Worm (Caenorhabditis elegans) whole organism, L3 larva: ENCODE data around the gene obr-2.
A peak's percentile ranks its signal among the peaks of the same experiment; 100 is the strongest.

ENCODE experiments used
- ZK546.5 ChIP-seq: sonication (generic microtip); optimal IDR thresholded peaks from 2 replicates; lab custom pipeline; 2017; ENCODE audit warnings: missing biosample characterization, missing genetic modification characterization
- aly-2 ChIP-seq: fragments of 150-350 bp; optimal IDR thresholded peaks from 2 replicates; lab custom pipeline; 2014; ENCODE audit warnings: missing biosample characterization, missing genetic modification characterization
- ama-1 ChIP-seq: fragments of 150-350 bp; optimal IDR thresholded peaks from 2 replicates; lab custom pipeline; 2018
- ceh-28 ChIP-seq: fragments of 150-350 bp; optimal IDR thresholded peaks from 2 replicates; lab custom pipeline; 2014; ENCODE audit warnings: missing biosample characterization, missing genetic modification reagents, missing genetic modification characterization
- ceh-9 ChIP-seq: sonication (generic microtip); optimal IDR thresholded peaks from 2 replicates; lab custom pipeline; 2018; ENCODE audit warnings: missing biosample characterization, missing genetic modification characterization
- daf-12 ChIP-seq: fragments of 150-350 bp; optimal IDR thresholded peaks from 2 replicates; lab custom pipeline; 2014; ENCODE audit warnings: missing biosample characterization, missing genetic modification reagents, missing genetic modification characterization
- egl-27 ChIP-seq: sonication (generic microtip); optimal IDR thresholded peaks from 4 replicates; lab custom pipeline; 2017; ENCODE audit warnings: missing biosample characterization, missing genetic modification reagents, missing genetic modification characterization
- egl-5 ChIP-seq: fragments of 150-350 bp; optimal IDR thresholded peaks from 2 replicates; lab custom pipeline; 2017; ENCODE audit warnings: missing biosample characterization, missing genetic modification reagents, missing genetic modification characterization, inconsistent platforms
- elt-2 ChIP-seq: sonication (generic microtip); optimal IDR thresholded peaks from 2 replicates; lab custom pipeline; 2016; ENCODE audit warnings: missing genetic modification reagents, mild to moderate bottlenecking, missing genetic modification characterization, missing compliant biosample characterization
- elt-3 ChIP-seq, 3 experiments: fragments of 150-350 bp in 1 of 3; sonication (generic microtip) in 2 of 3; optimal IDR thresholded peaks; 2 replicates in 2 of 3; 4 replicates in 1 of 3; lab custom pipeline; 2014 to 2017; ENCODE audit warnings: missing biosample characterization in 3 of 3, missing genetic modification characterization in 3 of 3
- eor-1 ChIP-seq, 2 experiments: fragments of 150-350 bp; optimal IDR thresholded peaks; 2 replicates each; lab custom pipeline; 2014 to 2018; ENCODE audit warnings: missing biosample characterization in 2 of 2, missing genetic modification characterization in 2 of 2
- fkh-10 ChIP-seq: sonication (generic microtip); optimal IDR thresholded peaks from 2 replicates; lab custom pipeline; 2017; ENCODE audit warnings: missing biosample characterization, missing genetic modification reagents, missing genetic modification characterization
- fkh-2 ChIP-seq: fragments of 150-350 bp; optimal IDR thresholded peaks from 2 replicates; lab custom pipeline; 2014; ENCODE audit warnings: missing biosample characterization, missing genetic modification reagents, missing genetic modification characterization
- fos-1 ChIP-seq: fragments of 150-350 bp; optimal IDR thresholded peaks from 2 replicates; lab custom pipeline; 2014; ENCODE audit warnings: missing biosample characterization, missing genetic modification characterization
- hmg-11 ChIP-seq: sonication (generic microtip); optimal IDR thresholded peaks from 2 replicates; lab custom pipeline; 2016; ENCODE audit warnings: missing genetic modification characterization, missing compliant biosample characterization
- jun-1 ChIP-seq: fragments of 150-350 bp; optimal IDR thresholded peaks from 2 replicates; lab custom pipeline; 2014; ENCODE audit warnings: missing biosample characterization, missing genetic modification reagents, missing genetic modification characterization
- lin-15B ChIP-seq: fragments of 150-350 bp; optimal IDR thresholded peaks from 2 replicates; lab custom pipeline; 2014; ENCODE audit warnings: missing biosample characterization, missing genetic modification characterization
- mdl-1 ChIP-seq: fragments of 150-350 bp; optimal IDR thresholded peaks from 2 replicates; lab custom pipeline; 2014; ENCODE audit warnings: missing biosample characterization, missing genetic modification characterization
- nfya-1 ChIP-seq: sonication (generic microtip); optimal IDR thresholded peaks from 2 replicates; lab custom pipeline; 2017; ENCODE audit warnings: missing genetic modification characterization, mild to moderate bottlenecking, missing compliant biosample characterization, antibody characterized with exemption, moderate library complexity; ENCODE audit not compliant: insufficient read depth
- nhr-11 ChIP-seq: fragments of 150-350 bp; optimal IDR thresholded peaks from 2 replicates; lab custom pipeline; 2014; ENCODE audit warnings: missing biosample characterization, missing genetic modification characterization
- nhr-12 ChIP-seq: fragments of 150-350 bp; optimal IDR thresholded peaks from 2 replicates; lab custom pipeline; 2014; ENCODE audit warnings: missing biosample characterization, missing genetic modification characterization
- nhr-23 ChIP-seq: fragments of 150-350 bp; optimal IDR thresholded peaks from 2 replicates; lab custom pipeline; 2014; ENCODE audit warnings: missing biosample characterization, missing genetic modification reagents, missing genetic modification characterization
- nhr-237 ChIP-seq: fragments of 150-350 bp; optimal IDR thresholded peaks from 2 replicates; lab custom pipeline; 2014; ENCODE audit warnings: missing biosample characterization, missing genetic modification characterization
- nhr-25 ChIP-seq: sonication (generic microtip); optimal IDR thresholded peaks from 2 replicates; lab custom pipeline; 2017; ENCODE audit warnings: missing biosample characterization, missing genetic modification characterization
- nhr-28 ChIP-seq: fragments of 150-350 bp; optimal IDR thresholded peaks from 2 replicates; lab custom pipeline; 2014; ENCODE audit warnings: missing biosample characterization, missing genetic modification characterization
- nhr-43 ChIP-seq: sonication (generic microtip); optimal IDR thresholded peaks from 2 replicates; lab custom pipeline; 2016; ENCODE audit warnings: mild to moderate bottlenecking, missing genetic modification characterization, missing compliant biosample characterization; ENCODE audit not compliant: poor library complexity, severe bottlenecking
- nhr-67 ChIP-seq: fragments of 150-350 bp; optimal IDR thresholded peaks from 2 replicates; lab custom pipeline; 2014; ENCODE audit warnings: missing biosample characterization, missing genetic modification characterization
- nhr-76 ChIP-seq: fragments of 150-350 bp; sonication (generic microtip); optimal IDR thresholded peaks from 5 replicates; lab custom pipeline; 2014; ENCODE audit warnings: missing biosample characterization, missing genetic modification characterization
- nhr-77 ChIP-seq: fragments of 150-350 bp; optimal IDR thresholded peaks from 2 replicates; lab custom pipeline; 2014; ENCODE audit warnings: missing biosample characterization, missing genetic modification characterization
- pha-4 ChIP-seq: fragments of 150-350 bp; optimal IDR thresholded peaks from 2 replicates; lab custom pipeline; 2014; ENCODE audit warnings: missing biosample characterization, missing genetic modification reagents, missing genetic modification characterization
- pqm-1 ChIP-seq: fragments of 150-350 bp; optimal IDR thresholded peaks from 2 replicates; lab custom pipeline; 2017; ENCODE audit warnings: missing biosample characterization, missing genetic modification characterization, inconsistent platforms
- sea-2 ChIP-seq: fragments of 150-350 bp; sonication (generic microtip); optimal IDR thresholded peaks from 4 replicates; lab custom pipeline; 2014; ENCODE audit warnings: missing biosample characterization, missing genetic modification reagents, missing genetic modification characterization
- skn-1 ChIP-seq: fragments of 150-350 bp; optimal IDR thresholded peaks from 2 replicates; lab custom pipeline; 2014; ENCODE audit warnings: missing biosample characterization, missing genetic modification characterization
- snpc-4 ChIP-seq: fragments of 150-350 bp; optimal IDR thresholded peaks from 2 replicates; lab custom pipeline; 2014; ENCODE audit warnings: missing biosample characterization, missing genetic modification characterization
- unc-39 ChIP-seq: sonication (generic microtip); optimal IDR thresholded peaks from 4 replicates; lab custom pipeline; 2017; ENCODE audit warnings: missing biosample characterization, missing genetic modification characterization
- zag-1 ChIP-seq: fragments of 150-350 bp; optimal IDR thresholded peaks from 2 replicates; lab custom pipeline; 2014; ENCODE audit warnings: missing biosample characterization, missing genetic modification characterization
- ztf-11 ChIP-seq: fragments of 150-350 bp; optimal IDR thresholded peaks from 2 replicates; lab custom pipeline; 2014; ENCODE audit warnings: missing biosample characterization, missing genetic modification characterization
- ztf-4 ChIP-seq: fragments of 150-350 bp; optimal IDR thresholded peaks from 2 replicates; lab custom pipeline; 2014; ENCODE audit warnings: missing biosample characterization, missing genetic modification characterization

Gene obr-2

ce11 chrV:15014164-15014563, at the start of gene obr-2:
Gene obr-2 (minus strand): TSS chrV:15014264.
- TF ChIP-seq nhr-237 (tag; lab: Kevin White, UChicago), result no peak
- no peak for TF ChIP-seq skn-1 (tag; lab: Kevin White, UChicago)
- no peak for TF ChIP-seq nhr-12
- no peak for TF ChIP-seq daf-12 (tag; lab: Kevin White, UChicago)
- TF ChIP-seq fos-1 (tag; lab: Kevin White, UChicago), result no peak
- no peak for TF ChIP-seq mdl-1
- no peak for TF ChIP-seq zag-1
- no peak for TF ChIP-seq elt-3 (tag; optimal IDR thresholded peaks at IDR 0.05; lab: Kevin White, UChicago)
- TF ChIP-seq sea-2 (GFP tag; lab: Kevin White, UChicago), result no peak
- no peak for TF ChIP-seq ztf-4 (tag; lab: Kevin White, UChicago)
- no peak for TF ChIP-seq nhr-67

- no peak for TF ChIP-seq egl-27 (tag; lab: Kevin White, UChicago)
- TF ChIP-seq aly-2 (tag; lab: Kevin White, UChicago), result no peak
- no peak for TF ChIP-seq pqm-1 (tag; lab: Kevin White, UChicago)
- no peak for TF ChIP-seq nhr-77 (tag; lab: Kevin White, UChicago)
- TF ChIP-seq nhr-23 (tag; lab: Kevin White, UChicago), result no peak
- no peak for TF ChIP-seq ZK546.5
- TF ChIP-seq nhr-67, result no peak
- no peak for TF ChIP-seq elt-2
- no peak for TF ChIP-seq eor-1 (tag; optimal IDR thresholded peaks at IDR 0.05; lab: Kevin White, UChicago)
- TF ChIP-seq, all 47 proteins: peak for 0
Measured at ce11 chrV:15060595-15060994, 46.5 kb upstream of the obr-2 start.

ce11 chrV:15059534-15059933, 45.5 kb upstream of the obr-2 start, which contains the start of the genes mcm-3 and C25D7.15:
Gene mcm-3 (minus strand): TSS chrV:15059599.
Gene C25D7.15 (plus strand): TSS chrV:15059808.
- TF ChIP-seq lin-15B (tag; lab: Kevin White, UChicago), result peak; percentile 28
- no peak for TF ChIP-seq nhr-77 (tag; lab: Kevin White, UChicago)
- no peak for TF ChIP-seq ztf-11 (tag; lab: Kevin White, UChicago)
- no peak for TF ChIP-seq nhr-28 (tag; lab: Kevin White, UChicago)
- TF ChIP-seq nhr-11 (tag; lab: Kevin White, UChicago), result no peak
- peak; percentile 28 for TF ChIP-seq nhr-25 (tag; lab: Kevin White, UChicago)
- TF ChIP-seq ceh-9 (tag; lab: Kevin White, UChicago), result no peak
- peak; percentile 41 for TF ChIP-seq nhr-23 (tag; lab: Kevin White, UChicago)
- TF ChIP-seq ama-1 (lab: Kevin White, UChicago), result no peak
- TF ChIP-seq pha-4 (tag; lab: Kevin White, UChicago), result peak; percentile 66
- peak; percentile 3 for TF ChIP-seq elt-2
- TF ChIP-seq hmg-11 (tag; lab: Kevin White, UChicago), result no peak

ce11 chrV:15058965-15059364, 44.9 kb upstream of the obr-2 start:
- TF ChIP-seq egl-5 (tag; lab: Kevin White, UChicago), result no peak
- TF ChIP-seq nhr-28 (tag; lab: Kevin White, UChicago), result no peak
- no peak for TF ChIP-seq daf-12 (tag; lab: Kevin White, UChicago)
- TF ChIP-seq ceh-28 (tag; lab: Kevin White, UChicago), result no peak

ce11 chrV:15058423-15058822, 44.4 kb upstream of the obr-2 start:
- no peak for TF ChIP-seq ama-1 (lab: Kevin White, UChicago)
- TF ChIP-seq skn-1 (tag; lab: Kevin White, UChicago), result no peak
- TF ChIP-seq ztf-4 (tag; lab: Kevin White, UChicago), result no peak
- TF ChIP-seq nhr-43 (tag; lab: Kevin White, UChicago), result no peak
- TF ChIP-seq fkh-2 (tag; lab: Kevin White, UChicago), result no peak
- TF ChIP-seq pha-4 (tag; lab: Kevin White, UChicago), result no peak
- no peak for TF ChIP-seq elt-2
- no peak for TF ChIP-seq jun-1 (tag; lab: Kevin White, UChicago)
- TF ChIP-seq snpc-4 (tag; lab: Kevin White, UChicago), result no peak
- no peak for TF ChIP-seq unc-39 (tag; lab: Kevin White, UChicago)
- no peak for TF ChIP-seq fos-1 (tag; lab: Kevin White, UChicago)
- TF ChIP-seq nhr-76 (tag; lab: Kevin White, UChicago), result no peak
- no peak for TF ChIP-seq lin-15B (tag; lab: Kevin White, UChicago)
- TF ChIP-seq ceh-9 (tag; lab: Kevin White, UChicago), result no peak
- no peak for TF ChIP-seq egl-27 (tag; lab: Kevin White, UChicago)
- TF ChIP-seq nfya-1, result no peak
- TF ChIP-seq fkh-10 (GFP tag; lab: Kevin White, UChicago), result no peak
- TF ChIP-seq, all 47 proteins: peak for 0
